Worm (Caenorhabditis elegans) whole organism, young adult: Measurements from ENCODE around the gene Y39F10A.6.

Experiments
- F23B12.7 ChIP-seq: sonication (generic microtip); optimal IDR thresholded peaks from 2 replicates; lab custom pipeline; 2017; ENCODE audit warnings: missing genetic modification characterization, mild to moderate bottlenecking, missing compliant biosample characterization, antibody characterized with exemption, moderate library complexity; ENCODE audit not compliant: insufficient read depth
- F49E8.2 ChIP-seq: sonication (generic microtip); optimal IDR thresholded peaks from 3 replicates; lab custom pipeline; 2017; ENCODE audit warnings: missing genetic modification characterization, mild to moderate bottlenecking, missing compliant biosample characterization, antibody characterized with exemption, moderate library complexity; ENCODE audit not compliant: insufficient read depth
- F57C9.4 ChIP-seq: sonication (generic microtip); optimal IDR thresholded peaks from 2 replicates; lab custom pipeline; 2017; ENCODE audit warnings: mild to moderate bottlenecking, missing genetic modification characterization, missing compliant biosample characterization
- T07F8.4 ChIP-seq: sonication (generic microtip); optimal IDR thresholded peaks from 2 replicates; lab custom pipeline; 2016; ENCODE audit warnings: mild to moderate bottlenecking, missing genetic modification characterization, moderate library complexity, missing compliant biosample characterization
- T26A5.8 ChIP-seq: sonication (generic microtip); optimal IDR thresholded peaks from 2 replicates; lab custom pipeline; 2016; ENCODE audit warnings: missing genetic modification characterization, missing compliant biosample characterization
- ama-1 ChIP-seq, 3 experiments: fragments of 150-350 bp in 1 of 3; sonication (generic microtip) in 2 of 3; optimal IDR thresholded peaks; 2 replicates each; lab custom pipeline; 2014 to 2018; ENCODE audit warnings: missing biosample characterization in 2 of 3, missing genetic modification characterization in 2 of 3, missing genetic modification reagents in 2 of 3
- athp-1 ChIP-seq: sonication (generic microtip); optimal IDR thresholded peaks from 2 replicates; lab custom pipeline; 2017; ENCODE audit warnings: mild to moderate bottlenecking, missing genetic modification characterization, missing compliant biosample characterization
- ccch-3 ChIP-seq: fragments of 200-800 bp; sonication (Bioruptor generic); optimal IDR thresholded peaks from 2 replicates; lab custom pipeline; 2018; ENCODE audit warnings: mild to moderate bottlenecking, missing genetic modification characterization, missing compliant biosample characterization
- lin-54 ChIP-seq: fragments of 200-800 bp; sonication (Bioruptor generic); optimal IDR thresholded peaks from 2 replicates; lab custom pipeline; 2018; ENCODE audit warnings: mild to moderate bottlenecking, missing genetic modification characterization, missing compliant biosample characterization
- lir-1 ChIP-seq: fragments of 200-800 bp; sonication (Bioruptor generic); conservative IDR thresholded peaks from 2 replicates; pipeline ENCODE4 v1.3.6; 2022; ENCODE audit warnings: missing genetic modification reagents, missing genetic modification characterization, missing compliant biosample characterization
- nhr-90 ChIP-seq: sonication (generic microtip); optimal IDR thresholded peaks from 2 replicates; lab custom pipeline; 2016; ENCODE audit warnings: missing genotype, mild to moderate bottlenecking, missing genetic modification characterization, missing compliant biosample characterization
- unc-130 ChIP-seq: sonication (generic microtip); optimal IDR thresholded peaks from 2 replicates; lab custom pipeline; 2016; ENCODE audit warnings: missing genetic modification reagents, missing genetic modification characterization, missing compliant biosample characterization
- unc-62 ChIP-seq: fragments of 150-350 bp; optimal IDR thresholded peaks from 2 replicates; lab custom pipeline; 2014; ENCODE audit warnings: missing biosample characterization, missing genetic modification reagents, missing genetic modification characterization
- zfh-2 ChIP-seq: fragments of 200-800 bp; sonication (Bioruptor generic); conservative IDR thresholded peaks from 2 replicates; pipeline ENCODE4 v1.3.6; 2022; ENCODE audit warnings: missing genetic modification reagents, missing genetic modification characterization, missing compliant biosample characterization

ce11 chrII:791828-792227 is 8.4 kb upstream of the Y39F10A.6 start, which contains the start of gene F46F5.1:
- TF ChIP-seq T26A5.8 (tag; lab: Kevin White, UChicago) (no peak), ama-1 (optimal IDR thresholded peaks at IDR 0.05; lab: Kevin White, UChicago) (no peak), ama-1 (GFP tag; optimal IDR thresholded peaks at IDR 0.05; lab: Kevin White, UChicago) (no peak), zfh-2 (GFP tag; lab: Robert Waterston, UW) (no peak), F49E8.2 (no peak), F57C9.4 (tag; lab: Kevin White, UChicago) (no peak), nhr-90 (no peak), ccch-3 (GFP tag; lab: Kevin White, UChicago) (no peak), lin-54 (GFP tag; lab: Kevin White, UChicago) (no peak), F23B12.7 (no peak), unc-130 (GFP tag; lab: Kevin White, UChicago) (no peak), unc-62 (GFP tag; lab: Kevin White, UChicago) (no peak), athp-1 (no peak), T07F8.4 (no peak), lir-1 (GFP tag; lab: Robert Waterston, UW) (no peak)
